Worm (Caenorhabditis elegans): Measurements from ENCODE around the gene bub-3.

ce11 chrII:13736906-13737305 lies 11.0 kb downstream of the bub-3 start:
- TF ChIP-seq egl-27 (tag; optimal IDR thresholded peaks at IDR 0.05) (no peak), nhr-237 (tag; optimal IDR thresholded peaks at IDR 0.05) (no peak), ZK546.5 (tag; optimal IDR thresholded peaks at IDR 0.05) (no peak), nhr-25 (tag; optimal IDR thresholded peaks at IDR 0.05) (no peak), lin-39 (tag; optimal IDR thresholded peaks at IDR 0.05) (no peak), ztf-11 (tag; optimal IDR thresholded peaks at IDR 0.05) (no peak), lsy-2 (tag; optimal IDR thresholded peaks at IDR 0.05) (no peak), peb-1 (tag; optimal IDR thresholded peaks at IDR 0.05) (no peak), nhr-11 (tag; optimal IDR thresholded peaks at IDR 0.05) (no peak), F13H6.1 (tag; optimal IDR thresholded peaks at IDR 0.05) (no peak), ztf-1 (GFP tag; conservative IDR thresholded peaks at IDR 0.05) (no peak), ama-1 (optimal IDR thresholded peaks at IDR 0.05) (no peak), elt-3 (tag; optimal IDR thresholded peaks at IDR 0.05) (no peak), unc-62 (GFP tag; optimal IDR thresholded peaks at IDR 0.05) (no peak)

Measured in whole organism, L2 larva.